Fruit fly (Drosophila melanogaster) whole organism, embryonic: ENCODE measurements around the gene Mrtf.

Experiments used
- BEAF-32 ChIP-seq: fragments of 200-800 bp; sonication (Bioruptor generic); optimal IDR thresholded peaks from 3 replicates; lab custom pipeline; 2017; ENCODE audit warnings: missing biosample characterization, missing genetic modification characterization, mild to moderate bottlenecking, moderate library complexity, missing genetic modification reagents
- Blimp-1 ChIP-seq: fragments of 200-800 bp; sonication (Bioruptor generic); optimal IDR thresholded peaks from 3 replicates; lab custom pipeline; 2018; ENCODE audit warnings: missing biosample characterization, missing genetic modification characterization, mild to moderate bottlenecking, moderate library complexity, missing genetic modification reagents
- CG10147 ChIP-seq: fragments of 200-800 bp; sonication (Bioruptor generic); optimal IDR thresholded peaks from 2 replicates; lab custom pipeline; 2019; ENCODE audit warnings: missing biosample characterization, mild to moderate bottlenecking, missing genetic modification characterization, moderate library complexity
- CG14710 ChIP-seq: fragments of 200-800 bp; sonication (Bioruptor generic); optimal IDR thresholded peaks from 3 replicates; lab custom pipeline; 2019; ENCODE audit warnings: missing biosample characterization, mild to moderate bottlenecking, missing genetic modification characterization, moderate library complexity
- CG15514 ChIP-seq: fragments of 200-800 bp; sonication (Bioruptor generic); optimal IDR thresholded peaks from 3 replicates; lab custom pipeline; 2017; ENCODE audit warnings: missing biosample characterization, missing genetic modification characterization, mild to moderate bottlenecking, moderate library complexity, missing genetic modification reagents
- CG1603 ChIP-seq: fragments of 200-800 bp; sonication (Bioruptor generic); optimal IDR thresholded peaks from 2 replicates; lab custom pipeline; 2019; ENCODE audit warnings: missing biosample characterization, mild to moderate bottlenecking, missing genetic modification characterization, moderate library complexity
- CG17186 ChIP-seq: fragments of 200-800 bp; sonication (Bioruptor generic); optimal IDR thresholded peaks from 3 replicates; lab custom pipeline; 2017; ENCODE audit warnings: missing biosample characterization, missing genetic modification reagents, missing genetic modification characterization
- CG17385 ChIP-seq: fragments of 200-800 bp; sonication (Bioruptor generic); optimal IDR thresholded peaks from 3 replicates; lab custom pipeline; 2018; ENCODE audit warnings: missing biosample characterization, mild to moderate bottlenecking, missing genetic modification characterization
- CG17829 ChIP-seq: fragments of 200-800 bp; optimal IDR thresholded peaks from 2 replicates; lab custom pipeline; 2019; ENCODE audit warnings: missing biosample characterization, mild to moderate bottlenecking, missing genetic modification characterization, moderate library complexity
- CG2116 ChIP-seq: fragments of 200-800 bp; sonication (Bioruptor generic); optimal IDR thresholded peaks from 3 replicates; lab custom pipeline; 2018; ENCODE audit warnings: missing biosample characterization, mild to moderate bottlenecking, missing genetic modification characterization
- CG2712 ChIP-seq: fragments of 200-800 bp; optimal IDR thresholded peaks from 3 replicates; lab custom pipeline; 2019; ENCODE audit warnings: missing biosample characterization, mild to moderate bottlenecking, missing genetic modification characterization, moderate library complexity
- CG31441 ChIP-seq: fragments of 200-800 bp; sonication (Bioruptor generic); IDR thresholded peaks from 2 replicates; pipeline ENCODE4 v1.3.6; 2022; ENCODE audit warnings: missing biosample characterization, missing genetic modification characterization
- CG34376 ChIP-seq: fragments of 200-800 bp; sonication (Bioruptor generic); optimal IDR thresholded peaks from 2 replicates; lab custom pipeline; 2018; ENCODE audit warnings: missing biosample characterization, mild to moderate bottlenecking, missing genetic modification characterization
- CG34422 ChIP-seq: fragments of 200-800 bp; sonication (Bioruptor generic); IDR thresholded peaks from 3 replicates; pipeline ENCODE4 v1.3.6; 2022; ENCODE audit warnings: missing biosample characterization, missing genetic modification characterization
- CG3847 ChIP-seq: fragments of 200-800 bp; sonication (Bioruptor generic); IDR thresholded peaks from 2 replicates; pipeline ENCODE4 v1.3.6; 2022; ENCODE audit warnings: missing biosample characterization, missing genetic modification characterization
- CG3995 ChIP-seq: fragments of 200-800 bp; sonication (Bioruptor generic); optimal IDR thresholded peaks from 3 replicates; lab custom pipeline; 2016; ENCODE audit warnings: missing biosample characterization, missing genetic modification characterization
- CG4617 ChIP-seq: fragments of 200-800 bp; sonication (Bioruptor generic); optimal IDR thresholded peaks from 3 replicates; lab custom pipeline; 2016; ENCODE audit warnings: missing biosample characterization, missing genetic modification characterization, borderline replicate concordance
- CG6689 ChIP-seq: fragments of 200-800 bp; sonication (Bioruptor generic); IDR thresholded peaks from 2 replicates; pipeline ENCODE4 v1.3.6; 2022; ENCODE audit warnings: missing biosample characterization, missing genetic modification characterization
- CG9797 ChIP-seq: fragments of 200-800 bp; sonication (Bioruptor generic); optimal IDR thresholded peaks from 3 replicates; lab custom pipeline; 2018; ENCODE audit warnings: missing biosample characterization, mild to moderate bottlenecking, missing genetic modification characterization
- CoRest ChIP-seq: fragments of 200-800 bp; sonication (Bioruptor generic); optimal IDR thresholded peaks from 3 replicates; lab custom pipeline; 2018; ENCODE audit warnings: missing biosample characterization, mild to moderate bottlenecking, missing genetic modification characterization, moderate library complexity
- Dfd ChIP-seq, 2 experiments: fragments of >200 bp; optimal IDR thresholded peaks; 2 replicates each; lab custom pipeline; 2017; ENCODE audit warnings: missing biosample characterization in 2 of 2, missing genetic modification characterization in 2 of 2
- Dp ChIP-seq: fragments of 200-800 bp; sonication (Bioruptor generic); optimal IDR thresholded peaks from 2 replicates; lab custom pipeline; 2018; ENCODE audit warnings: missing biosample characterization, mild to moderate bottlenecking, missing genetic modification characterization, moderate library complexity
- Drgx ChIP-seq: fragments of 200-800 bp; sonication (Bioruptor generic); IDR thresholded peaks from 2 replicates; pipeline ENCODE4 v1.3.6; 2022; ENCODE audit warnings: missing biosample characterization, missing genetic modification characterization
- Elba2 ChIP-seq: fragments of 200-800 bp; sonication (Bioruptor generic); optimal IDR thresholded peaks from 3 replicates; lab custom pipeline; 2016; ENCODE audit warnings: missing biosample characterization, missing genetic modification characterization
- HLH4C ChIP-seq: fragments of 200-800 bp; sonication (Bioruptor generic); IDR thresholded peaks from 3 replicates; pipeline ENCODE4 v1.3.6; 2022; ENCODE audit warnings: missing biosample characterization, missing genetic modification characterization; ENCODE audit not compliant: partially characterized antibody
- Hr78 ChIP-seq, 2 experiments: fragments of 200-800 bp in 1 of 2; fragments of >200 bp in 1 of 2; sonication (Bioruptor generic) in 1 of 2; optimal IDR thresholded peaks; 2 replicates each; lab custom pipeline; 2017 to 2019; ENCODE audit warnings: missing biosample characterization in 2 of 2, missing genetic modification characterization in 2 of 2, mild to moderate bottlenecking in 1 of 2, moderate library complexity in 1 of 2
- Mad ChIP-seq: fragments of 200-800 bp; sonication (Bioruptor generic); optimal IDR thresholded peaks from 2 replicates; lab custom pipeline; 2016; ENCODE audit warnings: missing biosample characterization, missing genetic modification characterization
- Med ChIP-seq: fragments of 200-800 bp; sonication (Bioruptor generic); peaks from one replicate; lab custom pipeline; 2016; ENCODE audit warnings: missing biosample characterization, missing genetic modification characterization, mild to moderate bottlenecking, inconsistent platforms, moderate library complexity
- Myb ChIP-seq: fragments of 200-800 bp; sonication (Bioruptor generic); optimal IDR thresholded peaks from 2 replicates; lab custom pipeline; 2016; ENCODE audit warnings: missing biosample characterization, missing genetic modification characterization
- Pdp1 ChIP-seq, 2 experiments: fragments of 200-800 bp; sonication (Bioruptor generic); optimal IDR thresholded peaks; 3 replicates each; lab custom pipeline; 2016; ENCODE audit warnings: missing biosample characterization in 2 of 2, missing genetic modification characterization in 2 of 2, mild to moderate bottlenecking in 1 of 2, moderate library complexity in 1 of 2
- Sin3A ChIP-seq: fragments of >200 bp; optimal IDR thresholded peaks from 2 replicates; lab custom pipeline; 2018
- Usf ChIP-seq: fragments of 200-800 bp; sonication (Bioruptor generic); optimal IDR thresholded peaks from 2 replicates; lab custom pipeline; 2017; ENCODE audit warnings: missing genotype, missing biosample characterization, missing genetic modification characterization
- YL-1 ChIP-seq: fragments of 200-800 bp; sonication (Bioruptor generic); optimal IDR thresholded peaks from 3 replicates; lab custom pipeline; 2017; ENCODE audit warnings: missing biosample characterization, mild to moderate bottlenecking, missing genetic modification characterization
- al ChIP-seq: fragments of 200-800 bp; sonication (Bioruptor generic); IDR thresholded peaks from 2 replicates; pipeline ENCODE4 v1.3.6; 2022; ENCODE audit warnings: missing biosample characterization, missing genetic modification characterization
- chn ChIP-seq: fragments of 200-800 bp; sonication (Bioruptor generic); optimal IDR thresholded peaks from 2 replicates; lab custom pipeline; 2016; ENCODE audit warnings: missing biosample characterization, missing genetic modification characterization
- ci ChIP-seq: fragments of 200-800 bp; sonication (Bioruptor generic); IDR thresholded peaks from 3 replicates; pipeline ENCODE4 v1.3.6; 2022; ENCODE audit warnings: missing biosample characterization, missing genetic modification characterization
- crp ChIP-seq, 2 experiments: fragments of 200-800 bp; sonication (Bioruptor generic); optimal IDR thresholded peaks; 2 replicates in 1 of 2; 3 replicates in 1 of 2; lab custom pipeline; 2017; ENCODE audit warnings: missing biosample characterization in 2 of 2, missing genetic modification characterization in 2 of 2, mild to moderate bottlenecking in 1 of 2, moderate library complexity in 1 of 2
- gce ChIP-seq: fragments of 200-800 bp; sonication (Bioruptor generic); IDR thresholded peaks from 3 replicates; pipeline ENCODE4 v1.3.6; 2022; ENCODE audit warnings: missing biosample characterization, missing genetic modification characterization
- gfzf ChIP-seq: fragments of 200-800 bp; sonication (Bioruptor generic); optimal IDR thresholded peaks from 2 replicates; lab custom pipeline; 2016; ENCODE audit warnings: missing biosample characterization, mild to moderate bottlenecking, missing genetic modification characterization, moderate library complexity
- grau ChIP-seq: fragments of 200-800 bp; optimal IDR thresholded peaks from 3 replicates; lab custom pipeline; 2019; ENCODE audit warnings: missing biosample characterization, mild to moderate bottlenecking, missing genetic modification characterization, moderate library complexity
- insv ChIP-seq, 2 experiments: fragments of 200-800 bp; sonication (Bioruptor generic); optimal IDR thresholded peaks; 3 replicates each; lab custom pipeline; 2016 to 2018; ENCODE audit warnings: missing biosample characterization in 2 of 2, missing genetic modification characterization in 2 of 2
- nmo ChIP-seq: fragments of 200-800 bp; sonication (Bioruptor generic); optimal IDR thresholded peaks from 2 replicates; lab custom pipeline; 2018; ENCODE audit warnings: missing biosample characterization, mild to moderate bottlenecking, missing genetic modification characterization, moderate library complexity
- psq ChIP-seq: fragments of 200-800 bp; sonication (Bioruptor generic); optimal IDR thresholded peaks from 2 replicates; lab custom pipeline; 2017; ENCODE audit warnings: missing biosample characterization, missing genetic modification characterization
- pzg ChIP-seq: fragments of 200-800 bp; sonication (Bioruptor generic); optimal IDR thresholded peaks from 3 replicates; lab custom pipeline; 2018; ENCODE audit warnings: missing biosample characterization, mild to moderate bottlenecking, missing genetic modification characterization, moderate library complexity
- rib ChIP-seq: fragments of 200-800 bp; sonication (Bioruptor generic); IDR thresholded peaks from 2 replicates; pipeline ENCODE4 v1.3.6; 2022; ENCODE audit warnings: missing biosample characterization, missing genetic modification characterization
- sens ChIP-seq: fragments of 200-800 bp; sonication (Bioruptor generic); peaks from one replicate; lab custom pipeline; 2016; ENCODE audit warnings: missing biosample characterization, missing genetic modification characterization

Mrtf gene

dm6 chr3L:2772045-2772444, 5.7 kb upstream of the Mrtf start, which contains the start of gene AhcyL1 (continued):
- no peak for TF ChIP-seq Usf (GFP tag; lab: Kevin White, UChicago)
- TF ChIP-seq CG3847 (GFP tag; lab: Robert Waterston, UW) = 0 out of 2 replicates have a peak, but pooled peaks have one; percentile 8
- peak; percentile 40 for TF ChIP-seq CG14710 (tag; lab: Kevin White, UChicago)
- TF ChIP-seq CG4617 (GFP tag; lab: Kevin White, UChicago) = peak; percentile 89
- TF ChIP-seq HLH4C = 0 out of 3 replicates have a peak, but pooled peaks have one; percentile 33
- no peak for TF ChIP-seq CG6689
- no peak for TF ChIP-seq Dfd (GFP tag; optimal IDR thresholded peaks at IDR 0.05; lab: Kevin White, UChicago)
- TF ChIP-seq CG2712 (tag; lab: Kevin White, UChicago) = peak; percentile 26
- peak; percentile 91 for TF ChIP-seq Myb (GFP tag; lab: Kevin White, UChicago)
- TF ChIP-seq Dp (GFP tag; lab: Kevin White, UChicago) = peak; percentile 25
- peak; percentile 43 for TF ChIP-seq Med (GFP tag; lab: Kevin White, UChicago)
- peak; percentile 16 for TF ChIP-seq Sin3A
- peak; percentile 16 for TF ChIP-seq CG17829
- peak; percentile 42 for TF ChIP-seq CG1603 (tag; lab: Kevin White, UChicago)
- TF ChIP-seq BEAF-32 = peak; percentile 14
- peak; percentile 4 for TF ChIP-seq CG2116
- TF ChIP-seq sens (GFP tag; lab: Kevin White, UChicago) = peak; percentile 37
- TF ChIP-seq Drgx (GFP tag; lab: Robert Waterston, UW) = 0 out of 2 replicates have a peak, but pooled peaks have one; percentile 14
- TF ChIP-seq CG3995 (GFP tag; lab: Kevin White, UChicago) = peak; percentile 80
- peak; percentile 78 for TF ChIP-seq CG9797 (GFP tag; lab: Kevin White, UChicago)
- peak; percentile 27 for TF ChIP-seq YL-1
- TF ChIP-seq crp (GFP tag; optimal IDR thresholded peaks at IDR 0.05; lab: Kevin White, UChicago) = peak in 1 of 2 experiments; percentile 31
- TF ChIP-seq CG17186 (GFP tag; lab: Kevin White, UChicago) = peak; percentile 7
- peak; percentile 27 for TF ChIP-seq CG15514
- peak in 1 of 2 experiments; percentile 82 for TF ChIP-seq Hr78 (GFP tag; optimal IDR thresholded peaks at IDR 0.05; lab: Kevin White, UChicago)
- peak; percentile 40; the same call in 1 of the 3 replicates for TF ChIP-seq CG34422 (GFP tag; lab: Robert Waterston, UW)
- TF ChIP-seq gfzf (GFP tag; lab: Kevin White, UChicago) = peak; percentile 85
- peak; percentile 8 for TF ChIP-seq CG10147
- TF ChIP-seq pzg = peak; percentile 60
- no peak for TF ChIP-seq chn (GFP tag; lab: Kevin White, UChicago)
- no peak for TF ChIP-seq Mad (GFP tag; lab: Kevin White, UChicago)
- TF ChIP-seq Blimp-1 (GFP tag; lab: Kevin White, UChicago) = no peak
- TF ChIP-seq CG31441 = no peak
- peak; percentile 22 for TF ChIP-seq CG34376 (GFP tag; lab: Kevin White, UChicago)
- TF ChIP-seq nmo = peak; percentile 9

dm6 chr3L:2765794-2766268, 505 bp downstream of the Mrtf start:
- no peak for TF ChIP-seq CoRest (tag; lab: Kevin White, UChicago)
- TF ChIP-seq rib (GFP tag; lab: Robert Waterston, UW) = peak; percentile 44; the same call in 1 of the 2 replicates
- no peak for TF ChIP-seq al (GFP tag; lab: Robert Waterston, UW)
- peak; percentile 57 for TF ChIP-seq Elba2 (GFP tag; lab: Kevin White, UChicago)
- TF ChIP-seq psq (GFP tag; lab: Kevin White, UChicago) = peak; percentile 83
- peak in 1 of 2 experiments; percentile 59 for TF ChIP-seq Pdp1 (GFP tag; optimal IDR thresholded peaks at IDR 0.05; lab: Kevin White, UChicago)
- TF ChIP-seq insv (GFP tag; optimal IDR thresholded peaks at IDR 0.05; lab: Kevin White, UChicago) = peak in 1 of 2 experiments; percentile 87
- 0 out of 2 replicates have a peak, but pooled peaks have one; percentile 4 for TF ChIP-seq Drgx (GFP tag; lab: Robert Waterston, UW)
- TF ChIP-seq grau (tag; lab: Kevin White, UChicago) = peak; percentile 44
- TF ChIP-seq ci (GFP tag; lab: Robert Waterston, UW) = 0 out of 3 replicates have a peak, but pooled peaks have one; percentile 15
- TF ChIP-seq gce (GFP tag; lab: Robert Waterston, UW) = no peak
- TF ChIP-seq CG17385 (GFP tag; lab: Kevin White, UChicago) = peak; percentile 81
